Fruit fly (Drosophila melanogaster) whole organism, embryonic: ENCODE results near the gene CG32812.

Experiments
- C15 ChIP-seq: fragments of 200-800 bp; sonication (Bioruptor generic); IDR thresholded peaks from 3 replicates; pipeline ENCODE4 v1.3.6; 2022; ENCODE audit warnings: missing biosample characterization, missing genetic modification characterization
- CG10147 ChIP-seq: fragments of 200-800 bp; sonication (Bioruptor generic); optimal IDR thresholded peaks from 2 replicates; lab custom pipeline; 2019; ENCODE audit warnings: missing biosample characterization, mild to moderate bottlenecking, missing genetic modification characterization, moderate library complexity
- CG10431 ChIP-seq: fragments of 200-800 bp; sonication (Bioruptor generic); optimal IDR thresholded peaks from 3 replicates; lab custom pipeline; 2018; ENCODE audit warnings: missing biosample characterization, mild to moderate bottlenecking, missing genetic modification characterization
- CG11456 ChIP-seq: fragments of 200-800 bp; sonication (Bioruptor generic); IDR thresholded peaks from 3 replicates; pipeline ENCODE4 v1.3.6; 2022; ENCODE audit warnings: missing biosample characterization, missing genetic modification characterization
- CG13894 ChIP-seq: fragments of 200-800 bp; sonication (Bioruptor generic); optimal IDR thresholded peaks from 3 replicates; lab custom pipeline; 2018; ENCODE audit warnings: missing biosample characterization, mild to moderate bottlenecking, missing genetic modification characterization, moderate library complexity
- CG16815 ChIP-seq: fragments of 200-800 bp; sonication (Bioruptor generic); optimal IDR thresholded peaks from 3 replicates; lab custom pipeline; 2017; ENCODE audit warnings: missing biosample characterization, mild to moderate bottlenecking, missing genetic modification characterization
- CG17829 ChIP-seq: fragments of 200-800 bp; optimal IDR thresholded peaks from 2 replicates; lab custom pipeline; 2019; ENCODE audit warnings: missing biosample characterization, mild to moderate bottlenecking, missing genetic modification characterization, moderate library complexity
- CG2875 ChIP-seq: fragments of 200-800 bp; sonication (Bioruptor generic); optimal IDR thresholded peaks from 2 replicates; lab custom pipeline; 2017; ENCODE audit warnings: missing biosample characterization, mild to moderate bottlenecking, missing genetic modification characterization, missing genetic modification reagents
- CG2889 ChIP-seq: fragments of 200-800 bp; sonication (Bioruptor generic); IDR thresholded peaks from 3 replicates; pipeline ENCODE4 v1.3.6; 2022; ENCODE audit warnings: missing biosample characterization, missing genetic modification characterization
- CG30431 ChIP-seq: fragments of 200-800 bp; sonication (Bioruptor generic); optimal IDR thresholded peaks from 2 replicates; lab custom pipeline; 2017; ENCODE audit warnings: missing biosample characterization, missing genetic modification characterization
- CG3407 ChIP-seq: fragments of 200-800 bp; sonication (Bioruptor generic); optimal IDR thresholded peaks from 2 replicates; lab custom pipeline; 2018; ENCODE audit warnings: missing biosample characterization, mild to moderate bottlenecking, missing genetic modification characterization
- CG4820 ChIP-seq: fragments of 200-800 bp; sonication (Bioruptor generic); optimal IDR thresholded peaks from 3 replicates; lab custom pipeline; 2016; ENCODE audit warnings: missing biosample characterization, missing genetic modification characterization
- CG6854 ChIP-seq: fragments of 200-800 bp; sonication (Bioruptor generic); optimal IDR thresholded peaks from 3 replicates; lab custom pipeline; 2017; ENCODE audit warnings: missing biosample characterization, mild to moderate bottlenecking, missing genetic modification characterization
- CG8924 ChIP-seq: fragments of 200-800 bp; optimal IDR thresholded peaks from 3 replicates; lab custom pipeline; 2019; ENCODE audit warnings: missing biosample characterization, mild to moderate bottlenecking, missing genetic modification characterization, moderate library complexity
- CG9817 ChIP-seq: fragments of 200-800 bp; sonication (Bioruptor generic); optimal IDR thresholded peaks from 2 replicates; lab custom pipeline; 2018; ENCODE audit warnings: missing biosample characterization, mild to moderate bottlenecking, missing genetic modification characterization, moderate library complexity
- Camta ChIP-seq: fragments of 200-800 bp; sonication (Bioruptor generic); optimal IDR thresholded peaks from 2 replicates; lab custom pipeline; 2016; ENCODE audit warnings: missing biosample characterization, missing genetic modification characterization
- CkIIα-i1 ChIP-seq: fragments of 200-800 bp; sonication (Bioruptor generic); IDR thresholded peaks from 2 replicates; pipeline ENCODE4 v1.3.6; 2022; ENCODE audit warnings: missing biosample characterization, missing genetic modification characterization
- Hr3 ChIP-seq: fragments of 200-800 bp; sonication (Bioruptor generic); optimal IDR thresholded peaks from 3 replicates; lab custom pipeline; 2016; ENCODE audit warnings: missing biosample characterization, missing genetic modification characterization
- Mrtf ChIP-seq: fragments of 200-800 bp; sonication (Bioruptor generic); IDR thresholded peaks from 3 replicates; pipeline ENCODE4 v1.3.6; 2022; ENCODE audit warnings: missing biosample characterization, missing genetic modification characterization
- Myb ChIP-seq: fragments of 200-800 bp; sonication (Bioruptor generic); optimal IDR thresholded peaks from 2 replicates; lab custom pipeline; 2016; ENCODE audit warnings: missing biosample characterization, missing genetic modification characterization
- NC2α ChIP-seq: fragments of 200-800 bp; sonication (Bioruptor generic); optimal IDR thresholded peaks from 2 replicates; lab custom pipeline; 2016; ENCODE audit warnings: missing biosample characterization, missing genetic modification characterization
- NC2β ChIP-seq: fragments of 200-800 bp; sonication (Bioruptor generic); optimal IDR thresholded peaks from 2 replicates; lab custom pipeline; 2016; ENCODE audit warnings: missing biosample characterization, missing genetic modification characterization
- NfI ChIP-seq: fragments of 200-800 bp; sonication (Bioruptor generic); optimal IDR thresholded peaks from 3 replicates; lab custom pipeline; 2018; ENCODE audit warnings: missing biosample characterization, mild to moderate bottlenecking, missing genetic modification characterization, moderate library complexity
- Optix ChIP-seq: fragments of 200-800 bp; sonication (Bioruptor generic); IDR thresholded peaks from 3 replicates; pipeline ENCODE4 v1.3.6; 2022; ENCODE audit warnings: missing biosample characterization, missing genetic modification characterization
- Sox102F ChIP-seq: fragments of 200-800 bp; sonication (Bioruptor generic); optimal IDR thresholded peaks from 2 replicates; lab custom pipeline; 2018; ENCODE audit warnings: missing biosample characterization, mild to moderate bottlenecking, missing genetic modification characterization, moderate library complexity
- Stat92E ChIP-seq, 3 experiments: fragments of >200 bp in 2 of 3; fragments of 200-800 bp in 1 of 3; sonication (Bioruptor generic) in 1 of 3; optimal IDR thresholded peaks; 2 replicates each; lab custom pipeline; 2017 to 2019; ENCODE audit warnings: missing biosample characterization in 3 of 3, missing genetic modification characterization in 3 of 3, mild to moderate bottlenecking in 1 of 3, moderate library complexity in 1 of 3
- Trl ChIP-seq, 3 experiments: fragments of >200 bp in 2 of 3; fragments of 200-800 bp in 1 of 3; sonication (Bioruptor generic) in 1 of 3; optimal IDR thresholded peaks; 2 replicates in 1 of 3; 3 replicates in 2 of 3; lab custom pipeline; 2016 to 2017; ENCODE audit warnings: missing biosample characterization in 1 of 3, missing genetic modification characterization in 1 of 3
- abd-A ChIP-seq: fragments of 200-800 bp; sonication (Bioruptor generic); optimal IDR thresholded peaks from 3 replicates; lab custom pipeline; 2019; ENCODE audit warnings: missing biosample characterization, mild to moderate bottlenecking, missing genetic modification characterization, moderate library complexity
- ap ChIP-seq: fragments of 200-800 bp; sonication (Bioruptor generic); IDR thresholded peaks from 2 replicates; pipeline ENCODE4 v1.3.6; 2022; ENCODE audit warnings: missing biosample characterization, missing genetic modification characterization
- ash1 ChIP-seq: fragments of 200-800 bp; sonication (Bioruptor generic); optimal IDR thresholded peaks from 2 replicates; lab custom pipeline; 2018; ENCODE audit warnings: missing biosample characterization, mild to moderate bottlenecking, missing genetic modification characterization
- ato ChIP-seq: fragments of 200-800 bp; sonication (Bioruptor generic); IDR thresholded peaks from 2 replicates; pipeline ENCODE4 v1.3.6; 2022; ENCODE audit warnings: missing biosample characterization, missing genetic modification characterization; ENCODE audit not compliant: partially characterized antibody
- bowl ChIP-seq: fragments of 200-800 bp; sonication (Bioruptor generic); IDR thresholded peaks from 2 replicates; pipeline ENCODE4 v1.3.6; 2022; ENCODE audit warnings: missing biosample characterization, missing genetic modification characterization
- chif ChIP-seq, 2 experiments: fragments of 200-800 bp; sonication (Bioruptor generic); optimal IDR thresholded peaks; 3 replicates each; lab custom pipeline; 2016; ENCODE audit warnings: missing biosample characterization in 2 of 2, missing genetic modification characterization in 2 of 2
- dysf ChIP-seq: fragments of 200-800 bp; sonication (Bioruptor generic); IDR thresholded peaks from 3 replicates; pipeline ENCODE4 v1.3.6; 2022; ENCODE audit warnings: missing biosample characterization, missing genetic modification characterization
- gce ChIP-seq: fragments of 200-800 bp; sonication (Bioruptor generic); IDR thresholded peaks from 3 replicates; pipeline ENCODE4 v1.3.6; 2022; ENCODE audit warnings: missing biosample characterization, missing genetic modification characterization
- gfzf ChIP-seq: fragments of 200-800 bp; sonication (Bioruptor generic); optimal IDR thresholded peaks from 2 replicates; lab custom pipeline; 2016; ENCODE audit warnings: missing biosample characterization, mild to moderate bottlenecking, missing genetic modification characterization, moderate library complexity
- grau ChIP-seq: fragments of 200-800 bp; optimal IDR thresholded peaks from 3 replicates; lab custom pipeline; 2019; ENCODE audit warnings: missing biosample characterization, mild to moderate bottlenecking, missing genetic modification characterization, moderate library complexity
- grn ChIP-seq: fragments of 200-800 bp; sonication (Bioruptor generic); optimal IDR thresholded peaks from 3 replicates; lab custom pipeline; 2017; ENCODE audit warnings: missing biosample characterization, missing genetic modification characterization
- hbn ChIP-seq: fragments of 200-800 bp; sonication (Bioruptor generic); IDR thresholded peaks from 2 replicates; pipeline ENCODE4 v1.3.6; 2022; ENCODE audit warnings: missing biosample characterization, missing genetic modification characterization; ENCODE audit not compliant: partially characterized antibody
- hkb ChIP-seq, 2 experiments: fragments of 200-800 bp in 1 of 2; fragments of >200 bp in 1 of 2; sonication (Bioruptor generic) in 1 of 2; IDR thresholded peaks in 1 of 2; optimal IDR thresholded peaks in 1 of 2; 2 replicates each; pipeline versions ENCODE4 v1.3.6 to Lab custom; 2017 to 2022; ENCODE audit warnings: missing biosample characterization in 1 of 2, missing genetic modification characterization in 1 of 2
- ind ChIP-seq: fragments of 200-800 bp; sonication (Bioruptor generic); optimal IDR thresholded peaks from 3 replicates; lab custom pipeline; 2016; ENCODE audit warnings: missing biosample characterization, missing genetic modification characterization
- jing ChIP-seq: fragments of 200-800 bp; sonication (Bioruptor generic); optimal IDR thresholded peaks from 2 replicates; lab custom pipeline; 2018; ENCODE audit warnings: missing biosample characterization, mild to moderate bottlenecking, missing genetic modification characterization
- lab ChIP-seq: fragments of 200-800 bp; sonication (Bioruptor generic); optimal IDR thresholded peaks from 3 replicates; lab custom pipeline; 2017; ENCODE audit warnings: missing biosample characterization, missing genetic modification characterization, mild to moderate bottlenecking, moderate library complexity, missing genetic modification reagents
- mam ChIP-seq: fragments of 200-800 bp; sonication (Bioruptor generic); optimal IDR thresholded peaks from 3 replicates; lab custom pipeline; 2016; ENCODE audit warnings: missing biosample characterization, missing genetic modification characterization
- nom ChIP-seq: fragments of 200-800 bp; sonication (Bioruptor generic); optimal IDR thresholded peaks from 2 replicates; lab custom pipeline; 2017; ENCODE audit warnings: missing biosample characterization, missing genetic modification characterization, mild to moderate bottlenecking, moderate library complexity, missing genetic modification reagents
- onecut ChIP-seq: fragments of 200-800 bp; sonication (Bioruptor generic); IDR thresholded peaks from 2 replicates; pipeline ENCODE4 v1.3.6; 2022; ENCODE audit warnings: missing biosample characterization, missing genetic modification characterization
- prd ChIP-seq, 3 experiments: fragments of >200 bp in 2 of 3; fragments of 200-800 bp in 1 of 3; sonication (Bioruptor generic) in 1 of 3; optimal IDR thresholded peaks in 2 of 3; IDR thresholded peaks in 1 of 3; 2 replicates in 2 of 3; 3 replicates in 1 of 3; pipeline versions ENCODE4 v1.3.6 to Lab custom; 2017 to 2022; ENCODE audit warnings: missing biosample characterization in 1 of 3, missing genetic modification characterization in 1 of 3
- rib ChIP-seq: fragments of 200-800 bp; sonication (Bioruptor generic); IDR thresholded peaks from 2 replicates; pipeline ENCODE4 v1.3.6; 2022; ENCODE audit warnings: missing biosample characterization, missing genetic modification characterization
- row ChIP-seq: fragments of 200-800 bp; sonication (Bioruptor generic); IDR thresholded peaks from 3 replicates; pipeline ENCODE4 v1.3.6; 2022; ENCODE audit warnings: missing biosample characterization, missing genetic modification characterization
- vvl ChIP-seq: fragments of 200-800 bp; sonication (Bioruptor generic); IDR thresholded peaks from 2 replicates; pipeline ENCODE4 v1.3.6; 2022; ENCODE audit warnings: missing biosample characterization, missing genetic modification characterization

Gene CG32812

DNA sequence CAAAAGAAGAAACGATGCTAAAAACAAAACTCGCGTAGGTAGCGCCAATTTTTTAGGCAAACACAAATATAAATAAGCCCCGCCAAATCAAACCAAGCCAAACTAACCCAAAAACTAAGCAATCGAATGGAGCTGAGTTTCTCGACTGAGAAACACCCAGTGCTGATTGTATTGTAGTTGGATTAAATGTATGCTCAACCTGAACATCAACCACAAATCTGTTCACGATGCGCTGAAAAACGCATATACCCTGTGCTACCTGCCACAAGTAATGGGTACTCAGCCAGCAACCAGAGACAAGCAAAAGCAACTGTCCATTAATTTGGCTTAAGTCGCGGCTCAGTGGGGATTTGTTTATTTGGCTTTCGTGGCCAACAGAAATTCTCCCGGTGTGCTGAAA, 26.8 kb upstream of the CG32812 start (continued):
- TF ChIP-seq NC2α (GFP tag; lab: Kevin White, UChicago) (no peak), ap (GFP tag; lab: Robert Waterston, UW) (no peak), gfzf (GFP tag; lab: Kevin White, UChicago) (no peak), Hr3 (no peak), dysf (peak; percentile 54; the same call in 2 of the 3 replicates), ash1 (GFP tag; lab: Kevin White, UChicago) (no peak), C15 (GFP tag; lab: Robert Waterston, UW) (no peak), ind (GFP tag; lab: Kevin White, UChicago) (peak; percentile 40), CG4820 (GFP tag; lab: Kevin White, UChicago) (no peak), hbn (GFP tag; lab: Robert Waterston, UW) (no peak), CG2875 (no peak), Myb (GFP tag; lab: Kevin White, UChicago) (no peak), row (GFP tag; lab: Robert Waterston, UW) (peak; percentile 61), CG13894 (peak; percentile 53), NfI (GFP tag; lab: Kevin White, UChicago) (peak; percentile 18), Mrtf (GFP tag; lab: Robert Waterston, UW) (peak; percentile 48; the same call in 1 of the 3 replicates), CG30431 (GFP tag; lab: Kevin White, UChicago) (no peak), CG6854 (GFP tag; lab: Kevin White, UChicago) (no peak), vvl (0 out of 2 replicates have a peak, but pooled peaks have one; percentile 22), NC2β (GFP tag; lab: Kevin White, UChicago) (no peak), CG3407 (GFP tag; lab: Kevin White, UChicago) (no peak), CG10431 (no peak), chif (GFP tag; optimal IDR thresholded peaks at IDR 0.05; lab: Kevin White, UChicago) (no peak), Trl (optimal IDR thresholded peaks at IDR 0.05; lab: Kevin White, UChicago) (no peak), Trl (GFP tag; optimal IDR thresholded peaks at IDR 0.05; lab: Kevin White, UChicago) (peak; percentile 14), CG11456 (GFP tag; lab: Robert Waterston, UW) (peak; percentile 52; the same call in 1 of the 3 replicates), Camta (no peak), CG2889 (GFP tag; lab: Robert Waterston, UW) (no peak), lab (peak; percentile 52), bowl (GFP tag; lab: Robert Waterston, UW) (no peak), CkIIα-i1 (GFP tag; lab: Robert Waterston, UW) (no peak), Optix (no peak), gce (GFP tag; lab: Robert Waterston, UW) (no peak), Stat92E (GFP tag; optimal IDR thresholded peaks at IDR 0.05; lab: Kevin White, UChicago) (no peak), ato (no peak), abd-A (tag; lab: Kevin White, UChicago) (no peak), grau (peak; percentile 27), nom (GFP tag; lab: Kevin White, UChicago) (no peak), CG10147 (no peak), mam (GFP tag; lab: Kevin White, UChicago) (peak; percentile 36), onecut (GFP tag; lab: Robert Waterston, UW) (no peak), CG9817 (tag; lab: Kevin White, UChicago) (peak; percentile 13), prd (optimal IDR thresholded peaks at IDR 0.05; lab: Kevin White, UChicago) (no peak), prd (GFP tag; IDR thresholded peaks at IDR 0.05; lab: Robert Waterston, UW) (no peak), rib (no peak), CG8924 (no peak), CG16815 (GFP tag; lab: Kevin White, UChicago) (no peak), CG17829 (no peak), jing (GFP tag; lab: Kevin White, UChicago) (no peak), grn (no peak), hkb (optimal IDR thresholded peaks at IDR 0.05; lab: Kevin White, UChicago) (no peak), hkb (GFP tag; IDR thresholded peaks at IDR 0.05; lab: Robert Waterston, UW) (no peak), Sox102F (GFP tag; lab: Kevin White, UChicago) (peak; percentile 2)
